Worm (Caenorhabditis elegans) whole organism, late embryonic: Measurements from ENCODE around the gene Y42H9AR.4.

Experiments used
- ama-1 ChIP-seq: fragments of 150-350 bp; optimal IDR thresholded peaks from 2 replicates; lab custom pipeline; 2014
- ceh-19 ChIP-seq: fragments of 200-800 bp; sonication (Bioruptor generic); optimal IDR thresholded peaks from 2 replicates; lab custom pipeline; 2018; ENCODE audit warnings: mild to moderate bottlenecking, missing genetic modification characterization, missing compliant biosample characterization
- ceh-22 ChIP-seq: sonication (generic microtip); optimal IDR thresholded peaks from 2 replicates; lab custom pipeline; 2017; ENCODE audit warnings: missing biosample characterization, missing genetic modification characterization
- hlh-15 ChIP-seq: sonication (generic microtip); optimal IDR thresholded peaks from 2 replicates; lab custom pipeline; 2016; ENCODE audit warnings: missing genetic modification characterization, missing compliant biosample characterization
- nhr-232 ChIP-seq: sonication (generic microtip); optimal IDR thresholded peaks from 2 replicates; lab custom pipeline; 2016; ENCODE audit warnings: missing genetic modification characterization, missing compliant biosample characterization
- pag-3 ChIP-seq: sonication (generic microtip); optimal IDR thresholded peaks from 2 replicates; lab custom pipeline; 2016; ENCODE audit warnings: missing compliant biosample characterization, missing genetic modification characterization, borderline replicate concordance
- pha-4 ChIP-seq: fragments of 150-350 bp; optimal IDR thresholded peaks from 2 replicates; lab custom pipeline; 2018; ENCODE audit warnings: missing biosample characterization, missing genetic modification reagents, missing genetic modification characterization
- unc-3 ChIP-seq, 2 experiments: fragments of 200-800 bp in 1 of 2; sonication (Bioruptor generic) in 1 of 2; sonication (generic microtip) in 1 of 2; conservative IDR thresholded peaks in 1 of 2; optimal IDR thresholded peaks in 1 of 2; 2 replicates each; pipeline versions ENCODE4 v1.3.6 to Lab custom; 2016 to 2022; ENCODE audit warnings: missing compliant biosample characterization in 2 of 2, missing genetic modification characterization in 2 of 2, missing genetic modification reagents in 1 of 2
- unc-55 ChIP-seq: sonication (generic microtip); optimal IDR thresholded peaks from 2 replicates; lab custom pipeline; 2017; ENCODE audit warnings: missing biosample characterization, missing genetic modification reagents, missing genetic modification characterization

DNA sequence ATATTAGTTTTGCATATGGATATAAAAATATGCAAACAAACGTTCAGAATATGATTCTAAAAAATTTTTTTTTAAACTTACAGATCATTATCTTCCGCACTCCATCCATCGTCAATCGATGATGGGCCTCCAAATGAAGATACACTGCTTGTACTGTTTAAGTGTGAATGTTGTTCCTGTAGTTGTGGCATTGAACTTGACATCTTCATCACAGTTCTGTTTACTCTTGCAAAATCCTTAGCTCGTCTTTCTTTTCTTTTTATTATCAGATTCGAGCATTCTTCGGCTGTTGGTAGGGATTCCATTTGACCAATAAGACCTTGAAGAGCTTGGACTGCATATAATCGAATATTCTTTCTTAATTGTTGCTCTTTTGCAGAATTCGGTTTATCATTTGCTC, 6.9 kb downstream of the Y42H9AR.4 start:
- no peak for TF ChIP-seq unc-55 (GFP tag; lab: Kevin White, UChicago)
- TF ChIP-seq ceh-22 (tag; lab: Kevin White, UChicago): no peak
- TF ChIP-seq unc-3 (GFP tag; conservative IDR thresholded peaks at IDR 0.05; lab: Robert Waterston, UW): no peak
- TF ChIP-seq unc-3 (tag; optimal IDR thresholded peaks at IDR 0.05; lab: Kevin White, UChicago): no peak
- no peak for TF ChIP-seq pha-4 (tag; lab: Kevin White, UChicago)
- TF ChIP-seq ama-1 (lab: Kevin White, UChicago): no peak
- no peak for TF ChIP-seq hlh-15
- no peak for TF ChIP-seq ceh-19 (GFP tag; lab: Kevin White, UChicago)
- no peak for TF ChIP-seq nhr-232 (tag; lab: Kevin White, UChicago)
- TF ChIP-seq pag-3 (tag; lab: Kevin White, UChicago): no peak
